Worm (Caenorhabditis elegans) whole organism, early embryonic: ENCODE data around the gene cht-3.

Source experiments
- B0310.2 ChIP-seq: sonication (generic microtip); optimal IDR thresholded peaks from 2 replicates; lab custom pipeline; 2016; ENCODE audit warnings: mild to moderate bottlenecking, missing genetic modification characterization, missing compliant biosample characterization
- F13C5.2 ChIP-seq: sonication (generic microtip); optimal IDR thresholded peaks from 2 replicates; lab custom pipeline; 2017; ENCODE audit warnings: mild to moderate bottlenecking, missing genetic modification characterization, inconsistent platforms, missing compliant biosample characterization
- aly-1 ChIP-seq: sonication (generic microtip); optimal IDR thresholded peaks from 2 replicates; lab custom pipeline; 2016; ENCODE audit warnings: missing genetic modification characterization, missing compliant biosample characterization
- ama-1 ChIP-seq: fragments of 150-350 bp; optimal IDR thresholded peaks from 2 replicates; lab custom pipeline; 2014
- ceh-13 ChIP-seq: fragments of 200-800 bp; sonication (Bioruptor generic); optimal IDR thresholded peaks from 2 replicates; lab custom pipeline; 2018; ENCODE audit warnings: mild to moderate bottlenecking, missing genetic modification characterization, missing compliant biosample characterization
- ceh-36 ChIP-seq: sonication (generic microtip); optimal IDR thresholded peaks from 2 replicates; lab custom pipeline; 2016; ENCODE audit warnings: missing genetic modification characterization, inconsistent platforms, missing compliant biosample characterization
- ets-7 ChIP-seq: sonication (generic microtip); optimal IDR thresholded peaks from 2 replicates; lab custom pipeline; 2016; ENCODE audit warnings: missing genotype, missing genetic modification characterization, missing compliant biosample characterization
- flt-1 ChIP-seq: fragments of 200-800 bp; sonication (Bioruptor generic); IDR thresholded peaks from 2 replicates; pipeline ENCODE4 v1.3.6; 2022; ENCODE audit warnings: missing genetic modification characterization, missing compliant biosample characterization
- hmbx-1 ChIP-seq: sonication (generic microtip); optimal IDR thresholded peaks from 2 replicates; lab custom pipeline; 2016; ENCODE audit warnings: mild to moderate bottlenecking, missing genetic modification characterization, missing compliant biosample characterization
- hmg-4 ChIP-seq: fragments of 200-800 bp; sonication (Bioruptor generic); optimal IDR thresholded peaks from 2 replicates; lab custom pipeline; 2018; ENCODE audit warnings: mild to moderate bottlenecking, missing genetic modification characterization, missing compliant biosample characterization
- hnd-1 ChIP-seq: sonication (generic microtip); optimal IDR thresholded peaks from 2 replicates; lab custom pipeline; 2016; ENCODE audit warnings: missing genetic modification characterization, missing compliant biosample characterization
- pes-1 ChIP-seq: fragments of 200-800 bp; sonication (Bioruptor generic); IDR thresholded peaks from 2 replicates; pipeline ENCODE4 v1.3.6; 2022; ENCODE audit warnings: missing genetic modification reagents, missing genetic modification characterization, missing compliant biosample characterization
- scrt-1 ChIP-seq: fragments of 200-800 bp; sonication (Bioruptor generic); IDR thresholded peaks from 2 replicates; pipeline ENCODE4 v1.3.6; 2022; ENCODE audit warnings: missing genetic modification characterization, missing compliant biosample characterization
- sea-1 ChIP-seq: fragments of 200-800 bp; sonication (Bioruptor generic); conservative IDR thresholded peaks from 2 replicates; pipeline ENCODE4 v1.3.6; 2022; ENCODE audit warnings: missing genetic modification characterization, missing compliant biosample characterization
- tbx-11 ChIP-seq: fragments of 200-800 bp; sonication (Bioruptor generic); IDR thresholded peaks from 2 replicates; pipeline ENCODE4 v1.3.6; 2022; ENCODE audit warnings: missing genetic modification characterization, missing compliant biosample characterization
- tbx-37 ChIP-seq: fragments of 200-800 bp; sonication (Bioruptor generic); conservative IDR thresholded peaks from 2 replicates; pipeline ENCODE4 v1.3.6; 2022; ENCODE audit warnings: missing genetic modification reagents, missing genetic modification characterization, missing compliant biosample characterization
- tra-4 ChIP-seq: sonication (generic microtip); optimal IDR thresholded peaks from 2 replicates; lab custom pipeline; 2017; ENCODE audit warnings: missing genetic modification characterization, missing compliant biosample characterization

Gene cht-3

ce11 chrIV:7010835-7011234 lies 7.4 kb downstream of the cht-3 start, which contains the start of gene C25A8.1:
TSS of gene C25A8.1 (plus strand) at chrIV:7011135.
- no peak for TF ChIP-seq hnd-1 (tag; lab: Kevin White, UChicago)
- TF ChIP-seq ama-1, result no peak
- no peak for TF ChIP-seq aly-1
- no peak for TF ChIP-seq scrt-1 (GFP tag; lab: Robert Waterston, UW)
- no peak for TF ChIP-seq hmg-4 (GFP tag; lab: Kevin White, UChicago)
- TF ChIP-seq F13C5.2, result no peak
- no peak for TF ChIP-seq tbx-37 (GFP tag; lab: Robert Waterston, UW)
- TF ChIP-seq pes-1, result no peak
- TF ChIP-seq tbx-11 (GFP tag; lab: Robert Waterston, UW), result no peak
- no peak for TF ChIP-seq ceh-36 (tag; lab: Kevin White, UChicago)
- TF ChIP-seq B0310.2 (tag; lab: Kevin White, UChicago), result no peak

- TF ChIP-seq F13C5.2 (no peak), sea-1 (GFP tag; lab: Robert Waterston, UW) (no peak), scrt-1 (GFP tag; lab: Robert Waterston, UW) (no peak), tbx-11 (GFP tag; lab: Robert Waterston, UW) (no peak), pes-1 (no peak), tbx-37 (GFP tag; lab: Robert Waterston, UW) (no peak), hmg-4 (GFP tag; lab: Kevin White, UChicago) (no peak), B0310.2 (tag; lab: Kevin White, UChicago) (no peak), tra-4 (tag; lab: Kevin White, UChicago) (no peak), aly-1 (no peak), hnd-1 (tag; lab: Kevin White, UChicago) (no peak), ama-1 (no peak), ceh-36 (tag; lab: Kevin White, UChicago) (no peak)
These were observed 8.3 kb downstream of the cht-3 start, which contains the start of gene trxr-1 for ce11 chrIV:7011728-7012127. TSS of gene trxr-1 (plus strand) at chrIV:7011954.

DNA sequence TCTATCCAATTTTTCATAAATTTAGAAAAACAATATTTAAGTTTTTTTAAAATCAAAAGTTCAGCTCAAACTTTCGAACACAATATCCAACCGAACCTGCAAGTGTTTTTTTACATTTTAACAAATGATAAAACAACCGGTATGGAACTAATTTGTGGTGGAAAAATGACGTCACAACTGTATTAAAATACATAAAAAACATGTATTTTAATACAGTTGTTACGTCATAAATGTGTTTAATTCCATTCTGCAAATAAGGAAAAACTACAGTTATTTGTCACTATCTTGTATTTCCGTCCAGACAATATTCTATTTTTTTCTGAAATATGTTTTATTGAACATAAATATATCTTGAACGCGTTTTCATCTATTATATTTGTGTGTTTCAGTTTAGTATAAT lies 8.8 kb downstream of the cht-3 start:
- no peak for TF ChIP-seq ets-7 (tag; lab: Kevin White, UChicago)

ce11 chrIV:7012731-7013445 lies 9.5 kb downstream of the cht-3 start:
- TF ChIP-seq hmbx-1 (no peak), ceh-36 (tag; lab: Kevin White, UChicago) (no peak), B0310.2 (tag; lab: Kevin White, UChicago) (no peak), ets-7 (tag; lab: Kevin White, UChicago) (no peak), hmg-4 (GFP tag; lab: Kevin White, UChicago) (no peak), tra-4 (tag; lab: Kevin White, UChicago) (no peak), scrt-1 (GFP tag; lab: Robert Waterston, UW) (no peak), pes-1 (no peak), hnd-1 (tag; lab: Kevin White, UChicago) (no peak)

ce11 chrIV:7016502-7016901 lies 13.1 kb downstream of the cht-3 start:
- no peak for TF ChIP-seq pes-1
- TF ChIP-seq scrt-1 (GFP tag; lab: Robert Waterston, UW), result no peak
- TF ChIP-seq flt-1 (GFP tag; lab: Robert Waterston, UW), result no peak
- TF ChIP-seq tbx-37 (GFP tag; lab: Robert Waterston, UW), result no peak
- TF ChIP-seq F13C5.2, result no peak
- TF ChIP-seq ama-1, result no peak
- TF ChIP-seq ceh-13, result no peak
- no peak for TF ChIP-seq tbx-11 (GFP tag; lab: Robert Waterston, UW)
- no peak for TF ChIP-seq sea-1 (GFP tag; lab: Robert Waterston, UW)
- no peak for TF ChIP-seq B0310.2 (tag; lab: Kevin White, UChicago)
- no peak for TF ChIP-seq ets-7 (tag; lab: Kevin White, UChicago)
- no peak for TF ChIP-seq aly-1
- TF ChIP-seq ceh-36 (tag; lab: Kevin White, UChicago), result no peak
- TF ChIP-seq tra-4 (tag; lab: Kevin White, UChicago), result no peak
- TF ChIP-seq hnd-1 (tag; lab: Kevin White, UChicago), result no peak
- no peak for TF ChIP-seq hmbx-1

- no peak for TF ChIP-seq hnd-1 (tag; lab: Kevin White, UChicago)
These were observed 13.8 kb downstream of the cht-3 start, which contains the start of gene gldi-4 for ce11 chrIV:7017123-7017674. TSS of gene gldi-4 (plus strand) at chrIV:7017624.

ce11 chrIV:7018623-7019022 lies 15.2 kb downstream of the cht-3 start:
- no peak for TF ChIP-seq ets-7 (tag; lab: Kevin White, UChicago)
- no peak for TF ChIP-seq flt-1 (GFP tag; lab: Robert Waterston, UW)
- TF ChIP-seq hmbx-1, result no peak
- TF ChIP-seq ceh-13, result no peak
- TF ChIP-seq F13C5.2, result no peak
- no peak for TF ChIP-seq tra-4 (tag; lab: Kevin White, UChicago)
- no peak for TF ChIP-seq tbx-11 (GFP tag; lab: Robert Waterston, UW)

DNA sequence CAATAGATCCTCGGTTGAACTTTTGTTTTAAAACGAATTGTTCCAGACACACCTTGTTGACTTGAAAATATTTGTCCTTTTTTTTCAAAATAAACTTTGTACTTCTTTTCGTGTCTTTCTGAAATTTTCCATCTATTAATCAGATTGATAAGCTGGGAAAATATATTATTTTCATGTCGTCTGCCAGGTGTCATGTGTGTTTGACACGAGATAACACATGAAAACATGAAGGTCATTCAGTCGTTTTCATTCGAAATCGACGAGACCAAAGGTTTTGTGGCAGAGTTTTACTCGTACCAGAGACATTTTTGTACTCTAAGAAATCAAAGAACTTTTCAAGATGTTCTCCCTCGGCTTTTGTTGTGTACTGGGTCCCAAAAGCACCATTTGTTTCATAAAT lies 17.2 kb downstream of the cht-3 start:
- TF ChIP-seq hmbx-1 (no peak), B0310.2 (tag; lab: Kevin White, UChicago) (no peak), tra-4 (tag; lab: Kevin White, UChicago) (no peak), tbx-11 (GFP tag; lab: Robert Waterston, UW) (no peak), sea-1 (GFP tag; lab: Robert Waterston, UW) (no peak), hmg-4 (GFP tag; lab: Kevin White, UChicago) (no peak), tbx-37 (GFP tag; lab: Robert Waterston, UW) (no peak), hnd-1 (tag; lab: Kevin White, UChicago) (no peak), pes-1 (no peak), F13C5.2 (no peak), ceh-13 (no peak), ceh-36 (tag; lab: Kevin White, UChicago) (no peak), aly-1 (no peak), flt-1 (GFP tag; lab: Robert Waterston, UW) (no peak), ets-7 (tag; lab: Kevin White, UChicago) (no peak), scrt-1 (GFP tag; lab: Robert Waterston, UW) (no peak), ama-1 (no peak)
